Fruit fly (Drosophila melanogaster) whole organism, embryonic: ENCODE data around the gene Dpm3.

ENCODE experiments used
- CG10366 ChIP-seq: fragments of 200-800 bp; sonication (Bioruptor generic); IDR thresholded peaks from 2 replicates; pipeline ENCODE4 v1.3.6; 2022; ENCODE audit warnings: missing biosample characterization, missing genetic modification characterization
- CG10654 ChIP-seq: fragments of 200-800 bp; sonication (Bioruptor generic); optimal IDR thresholded peaks from 2 replicates; lab custom pipeline; 2016; ENCODE audit warnings: missing biosample characterization, missing genetic modification characterization
- CG10979 ChIP-seq: fragments of 200-800 bp; sonication (Bioruptor generic); optimal IDR thresholded peaks from 2 replicates; lab custom pipeline; 2018; ENCODE audit warnings: missing biosample characterization, mild to moderate bottlenecking, missing genetic modification characterization, moderate library complexity
- CG11560 ChIP-seq: fragments of 200-800 bp; sonication (Bioruptor generic); IDR thresholded peaks from 3 replicates; pipeline ENCODE4 v1.3.6; 2022; ENCODE audit warnings: missing biosample characterization, missing genetic modification characterization
- CG16863 ChIP-seq: fragments of 200-800 bp; sonication (Bioruptor generic); optimal IDR thresholded peaks from 3 replicates; lab custom pipeline; 2016; ENCODE audit warnings: missing biosample characterization, missing genetic modification characterization
- CG17568 ChIP-seq: fragments of 200-800 bp; sonication (Bioruptor generic); optimal IDR thresholded peaks from 2 replicates; lab custom pipeline; 2018; ENCODE audit warnings: missing biosample characterization, mild to moderate bottlenecking, missing genetic modification characterization, moderate library complexity
- CG2116 ChIP-seq: fragments of 200-800 bp; sonication (Bioruptor generic); optimal IDR thresholded peaks from 3 replicates; lab custom pipeline; 2018; ENCODE audit warnings: missing biosample characterization, mild to moderate bottlenecking, missing genetic modification characterization
- CG2129 ChIP-seq: fragments of 200-800 bp; sonication (Bioruptor generic); IDR thresholded peaks from 2 replicates; pipeline ENCODE4 v1.3.6; 2022; ENCODE audit warnings: missing biosample characterization, missing genetic modification characterization; ENCODE audit not compliant: partially characterized antibody
- CG30431 ChIP-seq: fragments of 200-800 bp; sonication (Bioruptor generic); optimal IDR thresholded peaks from 2 replicates; lab custom pipeline; 2017; ENCODE audit warnings: missing biosample characterization, missing genetic modification characterization
- CG4617 ChIP-seq: fragments of 200-800 bp; sonication (Bioruptor generic); optimal IDR thresholded peaks from 3 replicates; lab custom pipeline; 2016; ENCODE audit warnings: missing biosample characterization, missing genetic modification characterization, borderline replicate concordance
- CG6654 ChIP-seq: fragments of 200-800 bp; sonication (Bioruptor generic); optimal IDR thresholded peaks from 2 replicates; lab custom pipeline; 2017; ENCODE audit warnings: missing biosample characterization, mild to moderate bottlenecking, missing genetic modification characterization
- CG6689 ChIP-seq: fragments of 200-800 bp; sonication (Bioruptor generic); IDR thresholded peaks from 2 replicates; pipeline ENCODE4 v1.3.6; 2022; ENCODE audit warnings: missing biosample characterization, missing genetic modification characterization
- CG7839 ChIP-seq: fragments of 200-800 bp; sonication (Bioruptor generic); optimal IDR thresholded peaks from 3 replicates; lab custom pipeline; 2018; ENCODE audit warnings: missing biosample characterization, mild to moderate bottlenecking, missing genetic modification characterization, moderate library complexity
- CG8281 ChIP-seq: fragments of 200-800 bp; sonication (Bioruptor generic); optimal IDR thresholded peaks from 2 replicates; lab custom pipeline; 2018; ENCODE audit warnings: missing biosample characterization, mild to moderate bottlenecking, missing genetic modification characterization, moderate library complexity
- CG9437 ChIP-seq: fragments of 200-800 bp; sonication (Bioruptor generic); optimal IDR thresholded peaks from 2 replicates; lab custom pipeline; 2018; ENCODE audit warnings: missing biosample characterization, mild to moderate bottlenecking, missing genetic modification characterization
- Dfd ChIP-seq, 2 experiments: fragments of >200 bp; optimal IDR thresholded peaks; 2 replicates each; lab custom pipeline; 2017; ENCODE audit warnings: missing biosample characterization in 2 of 2, missing genetic modification characterization in 2 of 2
- Dip3 ChIP-seq: fragments of 200-800 bp; sonication (Bioruptor generic); optimal IDR thresholded peaks from 3 replicates; lab custom pipeline; 2016; ENCODE audit warnings: missing biosample characterization, missing genetic modification characterization
- Dp ChIP-seq: fragments of 200-800 bp; sonication (Bioruptor generic); optimal IDR thresholded peaks from 2 replicates; lab custom pipeline; 2018; ENCODE audit warnings: missing biosample characterization, mild to moderate bottlenecking, missing genetic modification characterization, moderate library complexity
- Dref ChIP-seq: fragments of 200-800 bp; sonication (Bioruptor generic); IDR thresholded peaks from 2 replicates; pipeline ENCODE4 v1.3.6; 2022; ENCODE audit warnings: missing biosample characterization, missing genetic modification characterization
- HLH54F ChIP-seq: fragments of 200-800 bp; sonication (Bioruptor generic); optimal IDR thresholded peaks from 3 replicates; lab custom pipeline; 2016; ENCODE audit warnings: missing biosample characterization, missing genetic modification characterization
- HmgZ ChIP-seq: fragments of 200-800 bp; sonication (Bioruptor generic); optimal IDR thresholded peaks from 2 replicates; lab custom pipeline; 2018; ENCODE audit warnings: missing biosample characterization, mild to moderate bottlenecking, missing genetic modification characterization
- Med ChIP-seq: fragments of 200-800 bp; sonication (Bioruptor generic); peaks from one replicate; lab custom pipeline; 2016; ENCODE audit warnings: missing biosample characterization, missing genetic modification characterization, mild to moderate bottlenecking, inconsistent platforms, moderate library complexity
- Mes4 ChIP-seq: fragments of 200-800 bp; sonication (Bioruptor generic); optimal IDR thresholded peaks from 2 replicates; lab custom pipeline; 2016; ENCODE audit warnings: missing biosample characterization, missing genetic modification characterization
- NK7.1 ChIP-seq: fragments of 200-800 bp; sonication (Bioruptor generic); optimal IDR thresholded peaks from 3 replicates; lab custom pipeline; 2016; ENCODE audit warnings: missing biosample characterization, missing genetic modification characterization
- Nf-YA ChIP-seq: fragments of 200-800 bp; sonication (Bioruptor generic); IDR thresholded peaks from 2 replicates; pipeline ENCODE4 v1.3.6; 2022; ENCODE audit warnings: missing biosample characterization, missing genetic modification characterization
- Opbp ChIP-seq: fragments of 200-800 bp; sonication (Bioruptor generic); IDR thresholded peaks from 3 replicates; pipeline ENCODE4 v1.3.6; 2022; ENCODE audit warnings: missing biosample characterization, missing genetic modification characterization; ENCODE audit not compliant: partially characterized antibody
- Sin3A ChIP-seq: fragments of >200 bp; optimal IDR thresholded peaks from 2 replicates; lab custom pipeline; 2018
- Spps ChIP-seq: fragments of 200-800 bp; sonication (Bioruptor generic); optimal IDR thresholded peaks from 2 replicates; lab custom pipeline; 2018; ENCODE audit warnings: missing biosample characterization, mild to moderate bottlenecking, missing genetic modification characterization
- TFAM ChIP-seq: fragments of 200-800 bp; sonication (Bioruptor generic); optimal IDR thresholded peaks from 2 replicates; lab custom pipeline; 2017; ENCODE audit warnings: missing biosample characterization, missing genetic modification characterization, inconsistent platforms
- Taf1 ChIP-seq: fragments of 200-800 bp; sonication (Bioruptor generic); IDR thresholded peaks from 2 replicates; pipeline ENCODE4 v1.3.6; 2022; ENCODE audit warnings: missing biosample characterization, missing genetic modification characterization
- Tbp ChIP-seq: fragments of >200 bp; optimal IDR thresholded peaks from 2 replicates; lab custom pipeline; 2018; ENCODE audit warnings: missing biosample characterization, missing genetic modification characterization
- ci ChIP-seq: fragments of 200-800 bp; sonication (Bioruptor generic); IDR thresholded peaks from 3 replicates; pipeline ENCODE4 v1.3.6; 2022; ENCODE audit warnings: missing biosample characterization, missing genetic modification characterization
- danr ChIP-seq: fragments of 200-800 bp; sonication (Bioruptor generic); IDR thresholded peaks from 2 replicates; pipeline ENCODE4 v1.3.6; 2022; ENCODE audit warnings: missing biosample characterization, missing genetic modification characterization
- ewg ChIP-seq: fragments of 200-800 bp; sonication (Bioruptor generic); optimal IDR thresholded peaks from 3 replicates; lab custom pipeline; 2017; ENCODE audit warnings: mild to moderate bottlenecking, missing biosample characterization, missing genetic modification reagents, missing genetic modification characterization
- exex ChIP-seq: fragments of 200-800 bp; sonication (Bioruptor generic); optimal IDR thresholded peaks from 4 replicates; lab custom pipeline; 2018; ENCODE audit warnings: missing biosample characterization, mild to moderate bottlenecking, missing genetic modification characterization, moderate library complexity
- fru ChIP-seq: fragments of >200 bp; optimal IDR thresholded peaks from 2 replicates; lab custom pipeline; 2017
- gce ChIP-seq: fragments of 200-800 bp; sonication (Bioruptor generic); IDR thresholded peaks from 3 replicates; pipeline ENCODE4 v1.3.6; 2022; ENCODE audit warnings: missing biosample characterization, missing genetic modification characterization
- gem ChIP-seq: fragments of 200-800 bp; sonication (Bioruptor generic); optimal IDR thresholded peaks from 2 replicates; lab custom pipeline; 2019; ENCODE audit warnings: missing biosample characterization, mild to moderate bottlenecking, missing genetic modification characterization, moderate library complexity
- inv ChIP-seq: fragments of 200-800 bp; sonication (Bioruptor generic); IDR thresholded peaks from 2 replicates; pipeline ENCODE4 v1.3.6; 2022; ENCODE audit warnings: missing biosample characterization, missing genetic modification characterization; ENCODE audit not compliant: partially characterized antibody
- kay ChIP-seq: fragments of 200-800 bp; sonication (Bioruptor generic); optimal IDR thresholded peaks from 2 replicates; lab custom pipeline; 2016; ENCODE audit warnings: missing biosample characterization, missing genetic modification characterization
- ken ChIP-seq: fragments of 200-800 bp; sonication (Bioruptor generic); IDR thresholded peaks from 3 replicates; pipeline ENCODE4 v1.3.6; 2022; ENCODE audit warnings: missing biosample characterization, missing genetic modification characterization
- klu ChIP-seq: fragments of 200-800 bp; sonication (Bioruptor generic); IDR thresholded peaks from 2 replicates; pipeline ENCODE4 v1.3.6; 2022; ENCODE audit warnings: missing biosample characterization, missing genetic modification characterization
- nerfin-2 ChIP-seq: fragments of 200-800 bp; sonication (Bioruptor generic); IDR thresholded peaks from 2 replicates; pipeline ENCODE4 v1.3.6; 2022; ENCODE audit warnings: missing biosample characterization, missing genetic modification characterization; ENCODE audit not compliant: partially characterized antibody
- rib ChIP-seq: fragments of 200-800 bp; sonication (Bioruptor generic); IDR thresholded peaks from 2 replicates; pipeline ENCODE4 v1.3.6; 2022; ENCODE audit warnings: missing biosample characterization, missing genetic modification characterization
- row ChIP-seq: fragments of 200-800 bp; sonication (Bioruptor generic); IDR thresholded peaks from 3 replicates; pipeline ENCODE4 v1.3.6; 2022; ENCODE audit warnings: missing biosample characterization, missing genetic modification characterization
- scrt ChIP-seq: fragments of 200-800 bp; sonication (Bioruptor generic); optimal IDR thresholded peaks from 2 replicates; lab custom pipeline; 2018; ENCODE audit warnings: missing biosample characterization, mild to moderate bottlenecking, missing genetic modification characterization, moderate library complexity
- sr ChIP-seq: fragments of 200-800 bp; sonication (Bioruptor generic); IDR thresholded peaks from 3 replicates; pipeline ENCODE4 v1.3.6; 2022; ENCODE audit warnings: missing biosample characterization, missing genetic modification characterization
- tup ChIP-seq: fragments of 200-800 bp; sonication (Bioruptor generic); optimal IDR thresholded peaks from 2 replicates; lab custom pipeline; 2016; ENCODE audit warnings: missing biosample characterization, mild to moderate bottlenecking, missing genetic modification characterization, moderate library complexity
- wdn ChIP-seq: fragments of 200-800 bp; sonication (Bioruptor generic); IDR thresholded peaks from 2 replicates; pipeline ENCODE4 v1.3.6; 2022; ENCODE audit warnings: missing biosample characterization, missing genetic modification characterization
- yki ChIP-seq: fragments of >200 bp; optimal IDR thresholded peaks from 3 replicates; lab custom pipeline; 2018
- zen2 ChIP-seq: fragments of 200-800 bp; sonication (Bioruptor generic); IDR thresholded peaks from 3 replicates; pipeline ENCODE4 v1.3.6; 2022; ENCODE audit warnings: missing biosample characterization, missing genetic modification characterization; ENCODE audit not compliant: partially characterized antibody

Gene Dpm3

DNA sequence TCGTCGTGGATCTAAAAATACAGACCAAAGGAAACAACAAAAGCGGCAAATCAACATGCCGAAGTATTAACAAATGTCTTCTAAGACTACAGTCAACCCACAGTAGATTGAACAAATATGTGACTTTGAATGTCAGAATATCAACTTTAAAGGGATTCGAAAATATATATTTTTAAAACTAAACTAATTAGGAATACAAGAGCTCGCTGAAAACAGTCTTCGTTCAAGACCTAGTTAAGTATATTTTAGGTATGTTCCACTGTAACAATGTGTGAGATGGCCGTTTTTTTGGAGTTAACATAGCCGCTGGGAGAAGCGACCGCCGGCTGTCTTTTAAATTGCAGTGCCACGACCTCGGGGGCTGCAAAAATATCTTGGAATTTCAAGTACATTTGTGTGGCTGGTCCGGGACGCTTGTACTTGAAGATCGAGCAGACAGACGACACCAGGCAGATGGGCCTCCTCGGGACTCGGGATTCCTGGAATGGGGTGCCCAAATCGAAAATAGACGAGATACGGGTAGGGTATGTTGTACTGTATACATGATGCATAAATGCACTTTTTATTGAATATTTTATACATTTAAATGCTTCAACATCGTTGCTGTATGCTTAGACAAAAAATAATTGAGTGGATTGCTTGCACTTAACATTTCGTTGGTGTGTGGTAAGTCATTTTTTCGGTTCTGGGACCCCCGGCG lies 25.6 kb upstream of the Dpm3 start (continued):
- TF ChIP-seq fru (lab: Kevin White, UChicago) (no peak), CG17568 (GFP tag; lab: Kevin White, UChicago) (peak; percentile 33), Taf1 (GFP tag; lab: Robert Waterston, UW) (0 out of 2 replicates have a peak, but pooled peaks have one; percentile 35), Med (GFP tag; lab: Kevin White, UChicago) (peak; percentile 84), zen2 (GFP tag; lab: Robert Waterston, UW) (no peak), row (GFP tag; lab: Robert Waterston, UW) (peak; percentile 85), rib (GFP tag; lab: Robert Waterston, UW) (no peak), CG2129 (no peak), sr (no peak), inv (GFP tag; lab: Robert Waterston, UW) (no peak), CG10979 (peak; percentile 81), HLH54F (GFP tag; lab: Kevin White, UChicago) (peak; percentile 55), Spps (tag; lab: Kevin White, UChicago) (peak; percentile 43), CG9437 (GFP tag; lab: Kevin White, UChicago) (peak; percentile 37), tup (GFP tag; lab: Kevin White, UChicago) (peak; percentile 23), scrt (GFP tag; lab: Kevin White, UChicago) (peak; percentile 58), ci (GFP tag; lab: Robert Waterston, UW) (peak; percentile 90), danr (GFP tag; lab: Robert Waterston, UW) (no peak), Dip3 (peak; percentile 30), kay (no peak), wdn (GFP tag; lab: Robert Waterston, UW) (no peak), ken (GFP tag; lab: Robert Waterston, UW) (peak; percentile 58; the same call in 1 of the 3 replicates), CG8281 (tag; lab: Kevin White, UChicago) (peak; percentile 38), CG7839 (tag; lab: Kevin White, UChicago) (peak; percentile 80), CG2116 (GFP tag; lab: Kevin White, UChicago) (peak; percentile 10), nerfin-2 (GFP tag; lab: Robert Waterston, UW) (no peak), gem (tag; lab: Kevin White, UChicago) (peak; percentile 83), CG30431 (GFP tag; lab: Kevin White, UChicago) (peak; percentile 30), Opbp (GFP tag; lab: Robert Waterston, UW) (no peak), NK7.1 (no peak), TFAM (GFP tag; lab: Kevin White, UChicago) (peak; percentile 29), klu (0 out of 2 replicates have a peak, but pooled peaks have one; percentile 12), HmgZ (no peak), Dp (GFP tag; lab: Kevin White, UChicago) (no peak), CG6689 (GFP tag; lab: Robert Waterston, UW) (peak; percentile 71), Dfd (GFP tag; optimal IDR thresholded peaks at IDR 0.05; lab: Kevin White, UChicago) (no peak), ewg (GFP tag; lab: Kevin White, UChicago) (peak; percentile 53), Sin3A (lab: Kevin White, UChicago) (no peak), CG16863 (GFP tag; lab: Kevin White, UChicago) (peak; percentile 64), gce (peak; percentile 37; the same call in 1 of the 3 replicates), CG11560 (no peak), Tbp (no peak), CG4617 (GFP tag; lab: Kevin White, UChicago) (peak; percentile 31), Dref (no peak), yki (lab: Kevin White, UChicago) (no peak), Mes4 (peak; percentile 64), CG6654 (GFP tag; lab: Kevin White, UChicago) (peak; percentile 54), exex (no peak), Nf-YA (GFP tag; lab: Robert Waterston, UW) (peak; percentile 46; the same call in 1 of the 2 replicates), CG10366 (GFP tag; lab: Robert Waterston, UW) (peak; percentile 62), CG10654 (GFP tag; lab: Kevin White, UChicago) (peak; percentile 46)
